Fruit fly (Drosophila melanogaster) whole organism, embryonic: ENCODE data around the gene CG7557.
A peak's percentile ranks its signal among the peaks of the same experiment; 100 is the strongest.

Source experiments
- ATbp ChIP-seq: fragments of 200-800 bp; sonication (Bioruptor generic); optimal IDR thresholded peaks from 2 replicates; lab custom pipeline; 2017; ENCODE audit warnings: missing biosample characterization, mild to moderate bottlenecking, missing genetic modification characterization, missing genetic modification reagents
- Antp ChIP-seq: fragments of 200-800 bp; sonication (Bioruptor generic); optimal IDR thresholded peaks from 3 replicates; lab custom pipeline; 2016; ENCODE audit warnings: missing biosample characterization, missing genetic modification characterization
- CG10543 ChIP-seq: fragments of 200-800 bp; sonication (Bioruptor generic); optimal IDR thresholded peaks from 3 replicates; lab custom pipeline; 2017; ENCODE audit warnings: missing biosample characterization, mild to moderate bottlenecking, missing genetic modification characterization, moderate library complexity
- CG10654 ChIP-seq: fragments of 200-800 bp; sonication (Bioruptor generic); optimal IDR thresholded peaks from 2 replicates; lab custom pipeline; 2016; ENCODE audit warnings: missing biosample characterization, missing genetic modification characterization
- CG11504 ChIP-seq: fragments of 200-800 bp; sonication (Bioruptor generic); optimal IDR thresholded peaks from 3 replicates; lab custom pipeline; 2019; ENCODE audit warnings: missing biosample characterization, mild to moderate bottlenecking, missing genetic modification characterization, moderate library complexity
- CG1233 ChIP-seq: fragments of 200-800 bp; sonication (Bioruptor generic); optimal IDR thresholded peaks from 4 replicates; lab custom pipeline; 2018; ENCODE audit warnings: missing biosample characterization, mild to moderate bottlenecking, missing genetic modification characterization
- CG15514 ChIP-seq: fragments of 200-800 bp; sonication (Bioruptor generic); optimal IDR thresholded peaks from 3 replicates; lab custom pipeline; 2017; ENCODE audit warnings: missing biosample characterization, missing genetic modification characterization, mild to moderate bottlenecking, moderate library complexity, missing genetic modification reagents
- CG17361 ChIP-seq: fragments of 200-800 bp; sonication (Bioruptor generic); IDR thresholded peaks from 3 replicates; pipeline ENCODE4 v1.3.6; 2022; ENCODE audit warnings: missing biosample characterization, missing genetic modification characterization
- CG17802 ChIP-seq: fragments of 200-800 bp; sonication (Bioruptor generic); optimal IDR thresholded peaks from 2 replicates; lab custom pipeline; 2018; ENCODE audit warnings: missing biosample characterization, mild to moderate bottlenecking, missing genetic modification characterization, moderate library complexity
- CG18599 ChIP-seq: fragments of 200-800 bp; sonication (Bioruptor generic); optimal IDR thresholded peaks from 3 replicates; lab custom pipeline; 2017; ENCODE audit warnings: missing biosample characterization, missing genetic modification characterization, mild to moderate bottlenecking, moderate library complexity, missing genetic modification reagents
- CG3726 ChIP-seq: fragments of 200-800 bp; sonication (Bioruptor generic); IDR thresholded peaks from 3 replicates; pipeline ENCODE4, ENCODE4 v1.3.6; 2022; ENCODE audit warnings: missing biosample characterization, missing genetic modification characterization
- CG5953 ChIP-seq: fragments of 200-800 bp; sonication (Bioruptor generic); IDR thresholded peaks from 2 replicates; pipeline ENCODE4 v1.3.6; 2022; ENCODE audit warnings: missing biosample characterization, missing genetic modification characterization
- CG7271 ChIP-seq: fragments of 200-800 bp; sonication (Bioruptor generic); optimal IDR thresholded peaks from 2 replicates; lab custom pipeline; 2018; ENCODE audit warnings: missing biosample characterization, mild to moderate bottlenecking, missing genetic modification characterization, moderate library complexity
- CG7372 ChIP-seq: fragments of 200-800 bp; sonication (Bioruptor generic); IDR thresholded peaks from 2 replicates; pipeline ENCODE4 v1.3.6; 2022; ENCODE audit warnings: missing biosample characterization, missing genetic modification characterization
- CG7745 ChIP-seq: fragments of 200-800 bp; sonication (Bioruptor generic); optimal IDR thresholded peaks from 2 replicates; lab custom pipeline; 2018; ENCODE audit warnings: missing biosample characterization, mild to moderate bottlenecking, missing genetic modification characterization, moderate library complexity
- CG7963 ChIP-seq: fragments of 200-800 bp; sonication (Bioruptor generic); IDR thresholded peaks from 3 replicates; pipeline ENCODE4 v1.3.6; 2022; ENCODE audit warnings: missing biosample characterization, missing genetic modification characterization; ENCODE audit not compliant: partially characterized antibody
- CG8290 ChIP-seq, 3 experiments: fragments of 200-800 bp; sonication (Bioruptor generic); optimal IDR thresholded peaks; 2 replicates each; lab custom pipeline; 2016 to 2019; ENCODE audit warnings: missing biosample characterization in 3 of 3, missing genetic modification characterization in 3 of 3, mild to moderate bottlenecking in 2 of 3, moderate library complexity in 1 of 3
- Chrac-16 ChIP-seq: fragments of 200-800 bp; sonication (Bioruptor generic); optimal IDR thresholded peaks from 3 replicates; lab custom pipeline; 2016; ENCODE audit warnings: missing biosample characterization, missing genetic modification characterization
- Dad ChIP-seq: fragments of 200-800 bp; sonication (Bioruptor generic); optimal IDR thresholded peaks from 3 replicates; lab custom pipeline; 2016; ENCODE audit warnings: missing biosample characterization, missing genetic modification characterization
- Doc3 ChIP-seq: fragments of 200-800 bp; sonication (Bioruptor generic); IDR thresholded peaks from 3 replicates; pipeline ENCODE4 v1.3.6; 2022; ENCODE audit warnings: missing biosample characterization, missing genetic modification characterization; ENCODE audit not compliant: partially characterized antibody
- Dref ChIP-seq: fragments of 200-800 bp; sonication (Bioruptor generic); IDR thresholded peaks from 2 replicates; pipeline ENCODE4 v1.3.6; 2022; ENCODE audit warnings: missing biosample characterization, missing genetic modification characterization
- ERR ChIP-seq: fragments of 200-800 bp; sonication (Bioruptor generic); optimal IDR thresholded peaks from 2 replicates; lab custom pipeline; 2016; ENCODE audit warnings: missing biosample characterization, missing genetic modification characterization
- Elba2 ChIP-seq: fragments of 200-800 bp; sonication (Bioruptor generic); optimal IDR thresholded peaks from 3 replicates; lab custom pipeline; 2016; ENCODE audit warnings: missing biosample characterization, missing genetic modification characterization
- HLH54F ChIP-seq: fragments of 200-800 bp; sonication (Bioruptor generic); optimal IDR thresholded peaks from 3 replicates; lab custom pipeline; 2016; ENCODE audit warnings: missing biosample characterization, missing genetic modification characterization
- Hand ChIP-seq: fragments of 200-800 bp; sonication (Bioruptor generic); optimal IDR thresholded peaks from 2 replicates; lab custom pipeline; 2017; ENCODE audit warnings: mild to moderate bottlenecking, missing biosample characterization, missing genetic modification reagents, missing genetic modification characterization
- Hmx ChIP-seq: fragments of 200-800 bp; sonication (Bioruptor generic); optimal IDR thresholded peaks from 2 replicates; lab custom pipeline; 2016; ENCODE audit warnings: missing biosample characterization, missing genetic modification characterization
- Lpt ChIP-seq: fragments of >200 bp; optimal IDR thresholded peaks from 2 replicates; lab custom pipeline; 2018; ENCODE audit warnings: missing biosample characterization, missing genetic modification characterization
- Meics ChIP-seq: fragments of 200-800 bp; sonication (Bioruptor generic); optimal IDR thresholded peaks from 2 replicates; lab custom pipeline; 2017; ENCODE audit warnings: missing biosample characterization, mild to moderate bottlenecking, missing genetic modification characterization
- Nf-YC ChIP-seq: fragments of 200-800 bp; optimal IDR thresholded peaks from 3 replicates; lab custom pipeline; 2019; ENCODE audit warnings: missing biosample characterization, mild to moderate bottlenecking, missing genetic modification characterization, moderate library complexity
- Sox102F ChIP-seq: fragments of 200-800 bp; sonication (Bioruptor generic); optimal IDR thresholded peaks from 2 replicates; lab custom pipeline; 2018; ENCODE audit warnings: missing biosample characterization, mild to moderate bottlenecking, missing genetic modification characterization, moderate library complexity
- Ssrp ChIP-seq: fragments of 200-800 bp; sonication (Bioruptor generic); optimal IDR thresholded peaks from 2 replicates; lab custom pipeline; 2018; ENCODE audit warnings: missing biosample characterization, mild to moderate bottlenecking, missing genetic modification characterization, moderate library complexity
- TFAM ChIP-seq: fragments of 200-800 bp; sonication (Bioruptor generic); optimal IDR thresholded peaks from 2 replicates; lab custom pipeline; 2017; ENCODE audit warnings: missing biosample characterization, missing genetic modification characterization, inconsistent platforms
- Trl ChIP-seq, 3 experiments: fragments of >200 bp in 2 of 3; fragments of 200-800 bp in 1 of 3; sonication (Bioruptor generic) in 1 of 3; optimal IDR thresholded peaks; 2 replicates in 1 of 3; 3 replicates in 2 of 3; lab custom pipeline; 2016 to 2017; ENCODE audit warnings: missing biosample characterization in 1 of 3, missing genetic modification characterization in 1 of 3
- Xbp1 ChIP-seq: fragments of 200-800 bp; sonication (Bioruptor generic); optimal IDR thresholded peaks from 3 replicates; lab custom pipeline; 2016; ENCODE audit warnings: missing biosample characterization, mild to moderate bottlenecking, missing genetic modification characterization
- cwo ChIP-seq: fragments of 200-800 bp; sonication (Bioruptor generic); optimal IDR thresholded peaks from 3 replicates; lab custom pipeline; 2017; ENCODE audit warnings: missing biosample characterization, missing genetic modification characterization, mild to moderate bottlenecking, moderate library complexity, missing genetic modification reagents
- dmrt99B ChIP-seq: fragments of 200-800 bp; sonication (Bioruptor generic); optimal IDR thresholded peaks from 2 replicates; lab custom pipeline; 2018; ENCODE audit warnings: missing biosample characterization, mild to moderate bottlenecking, missing genetic modification characterization, moderate library complexity
- en ChIP-seq: fragments of 200-800 bp; sonication (Bioruptor generic); optimal IDR thresholded peaks from 2 replicates; lab custom pipeline; 2016; ENCODE audit warnings: missing biosample characterization, missing genetic modification characterization
- fd96Cb ChIP-seq: fragments of 200-800 bp; sonication (Bioruptor generic); optimal IDR thresholded peaks from 2 replicates; lab custom pipeline; 2018; ENCODE audit warnings: missing biosample characterization, mild to moderate bottlenecking, missing genetic modification characterization, moderate library complexity
- gsb ChIP-seq: fragments of 200-800 bp; sonication (Bioruptor generic); IDR thresholded peaks from 2 replicates; pipeline ENCODE4 v1.3.6; 2022; ENCODE audit warnings: missing biosample characterization, missing genetic modification characterization
- insv ChIP-seq, 2 experiments: fragments of 200-800 bp; sonication (Bioruptor generic); optimal IDR thresholded peaks; 3 replicates each; lab custom pipeline; 2016 to 2018; ENCODE audit warnings: missing biosample characterization in 2 of 2, missing genetic modification characterization in 2 of 2
- peb ChIP-seq: fragments of 200-800 bp; sonication (Bioruptor generic); IDR thresholded peaks from 2 replicates; pipeline ENCODE4 v1.3.6; 2022; ENCODE audit warnings: missing biosample characterization, missing genetic modification characterization
- prd ChIP-seq, 3 experiments: fragments of >200 bp in 2 of 3; fragments of 200-800 bp in 1 of 3; sonication (Bioruptor generic) in 1 of 3; optimal IDR thresholded peaks in 2 of 3; IDR thresholded peaks in 1 of 3; 2 replicates in 2 of 3; 3 replicates in 1 of 3; pipeline versions ENCODE4 v1.3.6 to Lab custom; 2017 to 2022; ENCODE audit warnings: missing biosample characterization in 1 of 3, missing genetic modification characterization in 1 of 3
- pzg ChIP-seq: fragments of 200-800 bp; sonication (Bioruptor generic); optimal IDR thresholded peaks from 3 replicates; lab custom pipeline; 2018; ENCODE audit warnings: missing biosample characterization, mild to moderate bottlenecking, missing genetic modification characterization, moderate library complexity
- salm ChIP-seq: fragments of 200-800 bp; sonication (Bioruptor generic); optimal IDR thresholded peaks from 2 replicates; lab custom pipeline; 2018; ENCODE audit warnings: missing biosample characterization, mild to moderate bottlenecking, missing genetic modification characterization
- sr ChIP-seq: fragments of 200-800 bp; sonication (Bioruptor generic); IDR thresholded peaks from 3 replicates; pipeline ENCODE4 v1.3.6; 2022; ENCODE audit warnings: missing biosample characterization, missing genetic modification characterization
- unpg ChIP-seq: fragments of 200-800 bp; sonication (Bioruptor generic); optimal IDR thresholded peaks from 3 replicates; lab custom pipeline; 2018; ENCODE audit warnings: missing biosample characterization, mild to moderate bottlenecking, missing genetic modification characterization, moderate library complexity
- wek ChIP-seq: fragments of 200-800 bp; sonication (Bioruptor generic); optimal IDR thresholded peaks from 3 replicates; lab custom pipeline; 2018; ENCODE audit warnings: missing biosample characterization, mild to moderate bottlenecking, missing genetic modification characterization, moderate library complexity

CG7557 gene

dm6 chr3L:11491222-11491873, 46.4 kb downstream of the CG7557 start (continued):
- TF ChIP-seq CG3726 (GFP tag; lab: Robert Waterston, UW) = no peak
- TF ChIP-seq HLH54F = no peak
- peak; percentile 33; the same call in 1 of the 3 replicates for TF ChIP-seq CG17361 (GFP tag; lab: Robert Waterston, UW)
- TF ChIP-seq CG11504 (tag; lab: Kevin White, UChicago) = peak; percentile 72
- TF ChIP-seq Antp (GFP tag; lab: Kevin White, UChicago) = peak; percentile 24
- peak; percentile 67 for TF ChIP-seq Sox102F (GFP tag; lab: Kevin White, UChicago)
- no peak for TF ChIP-seq CG7745
- peak; percentile 12 for TF ChIP-seq CG10654 (GFP tag; lab: Kevin White, UChicago)
- TF ChIP-seq Nf-YC (tag; lab: Kevin White, UChicago) = peak; percentile 20
- TF ChIP-seq prd (optimal IDR thresholded peaks at IDR 0.05; lab: Kevin White, UChicago) = no peak
- peak; percentile 85 for TF ChIP-seq prd (GFP tag; IDR thresholded peaks at IDR 0.05; lab: Robert Waterston, UW)
- peak; percentile 37 for TF ChIP-seq CG10543
- 0 out of 2 replicates have a peak, but pooled peaks have one; percentile 33 for TF ChIP-seq CG5953 (GFP tag; lab: Robert Waterston, UW)
- TF ChIP-seq peb (GFP tag; lab: Robert Waterston, UW) = 0 out of 2 replicates have a peak, but pooled peaks have one; percentile 12
- TF ChIP-seq Ssrp (tag; lab: Kevin White, UChicago) = peak; percentile 53
- peak; percentile 50 for TF ChIP-seq CG15514 (GFP tag; lab: Kevin White, UChicago)
- TF ChIP-seq Hand (GFP tag; lab: Kevin White, UChicago) = peak; percentile 51
- TF ChIP-seq CG18599 = peak; percentile 72
- peak; percentile 52 for TF ChIP-seq Chrac-16 (GFP tag; lab: Kevin White, UChicago)
- TF ChIP-seq Xbp1 = peak; percentile 66
- TF ChIP-seq Hmx (GFP tag; lab: Kevin White, UChicago) = no peak
- TF ChIP-seq CG17802 (tag; lab: Kevin White, UChicago) = no peak
- peak; percentile 75 for TF ChIP-seq Meics (GFP tag; lab: Kevin White, UChicago)
- no peak for TF ChIP-seq Dad (GFP tag; lab: Kevin White, UChicago)
- no peak for TF ChIP-seq Doc3 (GFP tag; lab: Robert Waterston, UW)
- TF ChIP-seq Lpt (GFP tag; lab: Kevin White, UChicago) = no peak
- peak; percentile 67 for TF ChIP-seq dmrt99B
- no peak for TF ChIP-seq ATbp
- TF ChIP-seq en = peak; percentile 7
- peak; percentile 65 for TF ChIP-seq gsb (GFP tag; lab: Robert Waterston, UW)
- no peak for TF ChIP-seq Dref (GFP tag; lab: Robert Waterston, UW)
- TF ChIP-seq TFAM = no peak
- no peak for TF ChIP-seq salm (tag; lab: Kevin White, UChicago)
- no peak for TF ChIP-seq pzg (GFP tag; lab: Kevin White, UChicago)
- TF ChIP-seq fd96Cb (tag; lab: Kevin White, UChicago) = peak; percentile 50
- TF ChIP-seq unpg (GFP tag; lab: Kevin White, UChicago) = peak; percentile 64
- peak; percentile 72 for TF ChIP-seq cwo (GFP tag; lab: Kevin White, UChicago)
- TF ChIP-seq Elba2 (GFP tag; lab: Kevin White, UChicago) = no peak
- TF ChIP-seq CG8290 (GFP tag; optimal IDR thresholded peaks at IDR 0.05; lab: Kevin White, UChicago) = no peak
- peak in 1 of 2 experiments; percentile 83 for TF ChIP-seq CG8290 (tag; optimal IDR thresholded peaks at IDR 0.05; lab: Kevin White, UChicago)
- TF ChIP-seq CG7372 (GFP tag; lab: Robert Waterston, UW) = peak; percentile 67; the same call in 1 of the 2 replicates
- peak; percentile 23 for TF ChIP-seq ERR (GFP tag; lab: Kevin White, UChicago)
- no peak for TF ChIP-seq insv (GFP tag; optimal IDR thresholded peaks at IDR 0.05; lab: Kevin White, UChicago)
- TF ChIP-seq CG7963 (GFP tag; lab: Robert Waterston, UW) = no peak
- no peak for TF ChIP-seq Trl (optimal IDR thresholded peaks at IDR 0.05; lab: Kevin White, UChicago)
- TF ChIP-seq Trl (GFP tag; optimal IDR thresholded peaks at IDR 0.05; lab: Kevin White, UChicago) = no peak
- TF ChIP-seq wek (GFP tag; lab: Kevin White, UChicago) = no peak
- TF ChIP-seq CG7271 (tag; lab: Kevin White, UChicago) = no peak
- TF ChIP-seq CG1233 (GFP tag; lab: Kevin White, UChicago) = no peak
- no peak for TF ChIP-seq sr (GFP tag; lab: Robert Waterston, UW)
